Worm (Caenorhabditis elegans) whole organism, L2 larva: ENCODE data around the gene C08B6.10.

Experiments used
- aly-2 ChIP-seq: fragments of 150-350 bp; optimal IDR thresholded peaks from 2 replicates; lab custom pipeline; 2014; ENCODE audit warnings: missing biosample characterization, missing genetic modification characterization
- crh-2 ChIP-seq: sonication (generic microtip); optimal IDR thresholded peaks from 2 replicates; lab custom pipeline; 2017; ENCODE audit warnings: missing biosample characterization, missing genetic modification characterization
- lin-39 ChIP-seq: fragments of 150-350 bp; optimal IDR thresholded peaks from 2 replicates; lab custom pipeline; 2014; ENCODE audit warnings: missing biosample characterization, missing genetic modification reagents, missing genetic modification characterization
- lsy-2 ChIP-seq, 2 experiments: fragments of 150-350 bp in 1 of 2; sonication (generic microtip) in 1 of 2; optimal IDR thresholded peaks; 2 replicates each; lab custom pipeline; 2014 to 2017; ENCODE audit warnings: missing biosample characterization in 2 of 2, missing genetic modification characterization in 2 of 2
- nhr-25 ChIP-seq: fragments of 150-350 bp; sonication (generic microtip); optimal IDR thresholded peaks from 3 replicates; lab custom pipeline; 2014; ENCODE audit warnings: missing biosample characterization, missing genetic modification characterization
- nhr-6 ChIP-seq: fragments of 150-350 bp; optimal IDR thresholded peaks from 2 replicates; lab custom pipeline; 2014; ENCODE audit warnings: missing biosample characterization, missing genetic modification characterization
- snpc-4 ChIP-seq: fragments of 150-350 bp; optimal IDR thresholded peaks from 2 replicates; lab custom pipeline; 2014; ENCODE audit warnings: missing biosample characterization, missing genetic modification characterization
- unc-62 ChIP-seq: fragments of 150-350 bp; optimal IDR thresholded peaks from 2 replicates; lab custom pipeline; 2014; ENCODE audit warnings: missing biosample characterization, missing genetic modification reagents, missing genetic modification characterization

ce11 chrV:10153076-10153475 lies 27.8 kb downstream of the C08B6.10 start:
- no peak for TF ChIP-seq unc-62 (GFP tag; lab: Kevin White, UChicago)
- TF ChIP-seq crh-2 (tag; lab: Kevin White, UChicago), result no peak
- no peak for TF ChIP-seq snpc-4 (tag; lab: Kevin White, UChicago)
- no peak for TF ChIP-seq nhr-6 (tag; lab: Kevin White, UChicago)
- no peak for TF ChIP-seq lin-39 (tag; lab: Kevin White, UChicago)
- TF ChIP-seq nhr-25 (tag; lab: Kevin White, UChicago), result no peak
- no peak for TF ChIP-seq aly-2 (tag; lab: Kevin White, UChicago)
- TF ChIP-seq lsy-2 (tag; optimal IDR thresholded peaks at IDR 0.05; lab: Kevin White, UChicago), result no peak
